Fruit fly (Drosophila melanogaster): ENCODE measurements around the gene obst-B.
A peak's percentile ranks its signal among the peaks of the same experiment; 100 is the strongest.

obst-B gene

DNA sequence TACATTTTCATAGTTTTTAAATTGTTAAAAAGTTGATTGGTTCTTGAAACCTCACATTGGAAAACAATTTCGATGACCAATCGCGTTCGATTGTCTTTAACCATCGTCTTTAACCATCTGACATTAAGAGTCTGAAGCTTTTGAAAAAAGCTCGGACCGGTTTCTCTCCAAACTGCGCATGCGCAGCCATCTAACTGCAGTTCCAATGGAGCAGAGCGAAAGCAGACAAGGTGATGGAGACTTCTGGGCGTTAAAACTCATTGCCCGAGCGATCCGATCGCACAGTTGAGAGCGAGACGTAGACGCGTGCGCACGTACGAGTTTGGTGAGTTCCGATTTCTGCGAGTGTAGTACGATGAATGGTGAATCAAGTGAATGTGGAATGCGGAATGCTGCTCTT, at the start of gene obst-B:
TSS of gene obst-B (plus strand) at position 276 of the 400 bp plus-strand sequence.
- TF ChIP-seq pad (GFP tag; optimal IDR thresholded peaks at IDR 0.05) (no peak), CG7101 (tag; optimal IDR thresholded peaks at IDR 0.05) (no peak), CG1620 (GFP tag; optimal IDR thresholded peaks at IDR 0.05) (no peak)

dm6 chr2L:9984078-9984772, 48.3 kb upstream of the obst-B start, which contains the start of gene bib:
TSS of gene bib (plus strand) at chr2L:9984645.
- no peak for TF ChIP-seq cic (GFP tag; optimal IDR thresholded peaks at IDR 0.05)
- peak; percentile 39 for TF ChIP-seq CG12768 (GFP tag; optimal IDR thresholded peaks at IDR 0.05)

DNA sequence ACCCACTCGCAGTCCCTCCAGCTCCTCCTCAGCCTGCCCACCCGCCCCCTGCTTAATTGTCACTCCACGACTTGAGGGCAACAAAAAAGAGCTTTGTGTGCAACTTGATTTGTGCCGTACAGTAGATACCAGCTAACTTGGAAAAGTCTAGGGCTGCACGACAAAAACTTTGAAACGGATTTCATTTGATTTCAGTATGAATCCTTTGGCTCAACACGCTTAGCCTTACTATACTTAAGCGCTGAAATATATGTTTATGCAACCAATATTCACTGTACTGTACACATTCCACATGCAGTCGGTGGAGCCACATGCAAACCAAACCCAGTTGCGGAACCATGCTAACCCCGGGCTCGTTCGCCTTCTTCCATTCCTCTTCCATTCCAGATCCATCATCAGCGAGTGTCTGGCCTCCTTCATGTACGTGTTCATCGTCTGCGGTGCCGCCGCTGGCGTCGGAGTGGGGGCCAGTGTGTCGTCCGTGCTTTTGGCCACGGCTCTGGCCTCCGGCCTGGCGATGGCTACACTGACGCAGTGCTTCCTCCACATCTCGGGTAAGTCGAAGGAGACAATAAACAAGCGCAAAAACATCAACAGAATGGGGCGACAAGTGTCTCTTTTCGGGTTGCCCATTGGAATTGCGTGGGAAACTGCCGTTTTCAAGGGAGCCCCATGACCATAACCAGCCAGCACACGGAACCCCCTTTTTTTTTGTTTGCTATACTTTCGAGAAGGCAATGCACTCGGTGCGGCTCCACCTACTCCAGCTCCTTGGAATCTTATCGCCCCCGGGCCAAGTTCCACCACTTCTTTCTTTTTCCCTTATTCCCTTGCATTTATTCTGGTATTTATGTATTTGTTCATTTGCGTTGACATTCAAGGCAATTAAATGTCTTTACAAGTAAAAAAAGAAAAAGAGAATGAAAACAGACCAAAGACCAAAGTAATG, 45.8 kb upstream of the obst-B start:
- TF ChIP-seq CG7101 (tag; optimal IDR thresholded peaks at IDR 0.05) (no peak), Clk (GFP tag; optimal IDR thresholded peaks at IDR 0.05) (no peak), pad (GFP tag; optimal IDR thresholded peaks at IDR 0.05) (peak; percentile 12), cic (GFP tag; optimal IDR thresholded peaks at IDR 0.05) (no peak), cnc (optimal IDR thresholded peaks at IDR 0.05) (no peak), CG14711 (tag; optimal IDR thresholded peaks at IDR 0.05) (no peak), bab1 (GFP tag; optimal IDR thresholded peaks at IDR 0.05) (peak; percentile 71), tj (GFP tag; optimal IDR thresholded peaks at IDR 0.05) (peak; percentile 34)

dm6 chr2L:9988201-9988990, 44.1 kb upstream of the obst-B start:
- no peak for TF ChIP-seq CG7101 (tag; optimal IDR thresholded peaks at IDR 0.05)
- TF ChIP-seq toe (GFP tag; optimal IDR thresholded peaks at IDR 0.05), result no peak
- TF ChIP-seq pad (GFP tag; optimal IDR thresholded peaks at IDR 0.05), result no peak
- no peak for TF ChIP-seq kay (GFP tag; ENCODE audit: borderline replicate concordance)
- TF ChIP-seq CG14711 (tag; optimal IDR thresholded peaks at IDR 0.05), result no peak
- no peak for TF ChIP-seq CG12768 (GFP tag; optimal IDR thresholded peaks at IDR 0.05)
- no peak for TF ChIP-seq Crg-1 (GFP tag; optimal IDR thresholded peaks at IDR 0.05)
- no peak for TF ChIP-seq CG1620 (GFP tag; optimal IDR thresholded peaks at IDR 0.05)
- TF ChIP-seq cic (GFP tag; optimal IDR thresholded peaks at IDR 0.05), result no peak
- no peak for TF ChIP-seq ovo (GFP tag; optimal IDR thresholded peaks at IDR 0.05)
- no peak for TF ChIP-seq Mnt (GFP tag; optimal IDR thresholded peaks at IDR 0.05)
- TF ChIP-seq Clk (GFP tag; optimal IDR thresholded peaks at IDR 0.05), result no peak
- no peak for TF ChIP-seq Hr96 (GFP tag; optimal IDR thresholded peaks at IDR 0.05)
- no peak for TF ChIP-seq CG33017 (tag; optimal IDR thresholded peaks at IDR 0.05)
- no peak for TF ChIP-seq CG5204 (GFP tag; optimal IDR thresholded peaks at IDR 0.05)
- TF ChIP-seq tj (GFP tag; optimal IDR thresholded peaks at IDR 0.05), result no peak
- TF ChIP-seq CG7045 (GFP tag; optimal IDR thresholded peaks at IDR 0.05), result no peak

DNA sequence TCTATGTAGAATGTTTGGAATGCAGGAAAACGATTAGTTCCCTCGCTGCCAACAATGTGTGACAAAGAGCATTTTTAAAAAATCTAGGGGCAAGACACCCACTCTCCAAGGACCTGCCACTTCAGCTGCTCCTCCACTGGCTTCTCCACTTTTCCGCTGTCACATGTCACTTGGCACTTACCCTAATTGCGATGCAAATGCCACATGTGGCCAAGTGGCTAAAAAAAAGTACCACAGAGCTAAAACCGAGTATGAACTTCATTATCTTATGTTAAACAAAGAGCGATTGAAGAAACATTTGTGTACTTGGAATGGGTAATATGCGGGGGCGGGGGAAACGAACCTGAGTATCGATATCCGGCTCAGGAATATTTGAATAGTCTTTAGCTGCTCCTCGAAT, 43.2 kb upstream of the obst-B start:
- no peak for TF ChIP-seq CG11617 (GFP tag; optimal IDR thresholded peaks at IDR 0.05)
- no peak for TF ChIP-seq Crg-1 (GFP tag; optimal IDR thresholded peaks at IDR 0.05)
- TF ChIP-seq Mnt (GFP tag; optimal IDR thresholded peaks at IDR 0.05), result no peak
- no peak for TF ChIP-seq ovo (GFP tag; optimal IDR thresholded peaks at IDR 0.05)
- TF ChIP-seq CG12768 (GFP tag; optimal IDR thresholded peaks at IDR 0.05), result no peak
- TF ChIP-seq CG7101 (tag; optimal IDR thresholded peaks at IDR 0.05), result no peak

DNA sequence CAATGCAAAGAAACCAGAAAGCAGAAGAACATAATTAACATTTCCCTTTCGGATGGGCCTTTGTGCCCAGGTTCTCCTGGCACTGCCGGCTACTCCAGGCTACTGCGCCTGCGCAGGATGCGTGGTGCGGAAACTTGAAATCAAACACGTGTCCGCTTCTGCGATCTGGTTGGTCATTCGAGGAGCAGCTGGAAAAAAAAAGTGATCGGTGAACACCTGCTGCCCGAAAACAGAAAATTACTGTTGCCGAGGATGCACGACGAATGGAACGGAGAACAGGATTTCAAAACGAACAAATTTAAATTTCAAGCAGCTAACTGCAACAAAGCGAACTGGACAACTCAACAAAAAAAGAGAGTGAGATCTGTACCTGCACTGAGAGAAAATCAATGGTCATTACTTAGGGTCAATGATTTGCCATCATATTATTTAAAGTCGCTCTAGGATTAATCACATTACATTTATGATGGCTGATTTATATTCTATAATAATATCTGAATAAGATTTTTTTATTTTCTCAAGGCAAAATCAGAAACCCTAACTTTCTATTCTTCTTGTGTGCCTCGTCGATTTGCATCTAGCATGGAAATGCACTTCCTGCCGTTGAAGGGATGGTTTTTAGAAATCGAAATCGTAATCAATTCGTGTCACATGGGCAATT, 42.5 kb upstream of the obst-B start:
- TF ChIP-seq CG1620 (GFP tag; optimal IDR thresholded peaks at IDR 0.05) (no peak), cnc (optimal IDR thresholded peaks at IDR 0.05) (no peak), CG33017 (tag; optimal IDR thresholded peaks at IDR 0.05) (no peak), cic (GFP tag; optimal IDR thresholded peaks at IDR 0.05) (no peak), CG11617 (GFP tag; optimal IDR thresholded peaks at IDR 0.05) (no peak), CG7045 (GFP tag; optimal IDR thresholded peaks at IDR 0.05) (no peak), pad (GFP tag; optimal IDR thresholded peaks at IDR 0.05) (no peak), bab1 (GFP tag; optimal IDR thresholded peaks at IDR 0.05) (no peak), CG14711 (tag; optimal IDR thresholded peaks at IDR 0.05) (no peak), Hr96 (GFP tag; optimal IDR thresholded peaks at IDR 0.05) (no peak), Clk (GFP tag; optimal IDR thresholded peaks at IDR 0.05) (no peak), CG12768 (GFP tag; optimal IDR thresholded peaks at IDR 0.05) (no peak), Crg-1 (GFP tag; optimal IDR thresholded peaks at IDR 0.05) (no peak)

Data from whole organism, adult.